Fruit fly (Drosophila melanogaster) whole organism, adult: ENCODE results near the gene Cpr100A.

Experiments
- CG11617 ChIP-seq: fragments of 200-800 bp; sonication (Bioruptor generic); optimal IDR thresholded peaks from 2 replicates; lab custom pipeline; 2017; ENCODE audit warnings: mild to moderate bottlenecking, missing biosample characterization, missing genetic modification reagents, missing genetic modification characterization
- CG12768 ChIP-seq: fragments of 200-800 bp; sonication (Bioruptor generic); optimal IDR thresholded peaks from 2 replicates; lab custom pipeline; 2017; ENCODE audit warnings: missing biosample characterization, missing genetic modification characterization, mild to moderate bottlenecking, moderate library complexity, missing genetic modification reagents
- CG14711 ChIP-seq: fragments of 200-800 bp; sonication (Bioruptor generic); optimal IDR thresholded peaks from 2 replicates; lab custom pipeline; 2018; ENCODE audit warnings: missing biosample characterization, mild to moderate bottlenecking, missing genetic modification characterization, moderate library complexity
- CG1620 ChIP-seq: fragments of 200-800 bp; sonication (Bioruptor generic); optimal IDR thresholded peaks from 2 replicates; lab custom pipeline; 2016; ENCODE audit warnings: missing biosample characterization, missing genetic modification characterization
- CG33017 ChIP-seq: fragments of 200-800 bp; sonication (Bioruptor generic); optimal IDR thresholded peaks from 2 replicates; lab custom pipeline; 2018; ENCODE audit warnings: missing biosample characterization, mild to moderate bottlenecking, missing genetic modification characterization, moderate library complexity
- CG5204 ChIP-seq: fragments of 200-800 bp; sonication (Bioruptor generic); optimal IDR thresholded peaks from 2 replicates; lab custom pipeline; 2016; ENCODE audit warnings: missing biosample characterization, missing genetic modification characterization
- CG7045 ChIP-seq: fragments of 200-800 bp; sonication (Bioruptor generic); optimal IDR thresholded peaks from 2 replicates; lab custom pipeline; 2017; ENCODE audit warnings: missing biosample characterization, mild to moderate bottlenecking, missing genetic modification characterization
- CG7101 ChIP-seq: fragments of 200-800 bp; sonication (Bioruptor generic); optimal IDR thresholded peaks from 2 replicates; lab custom pipeline; 2018; ENCODE audit warnings: missing biosample characterization, mild to moderate bottlenecking, missing genetic modification characterization, moderate library complexity
- Clk ChIP-seq: fragments of 200-800 bp; sonication (Bioruptor generic); optimal IDR thresholded peaks from 2 replicates; lab custom pipeline; 2017; ENCODE audit warnings: missing biosample characterization, missing genetic modification characterization
- Crg-1 ChIP-seq: fragments of 200-800 bp; sonication (Bioruptor generic); optimal IDR thresholded peaks from 2 replicates; lab custom pipeline; 2016; ENCODE audit warnings: missing biosample characterization, missing genetic modification characterization
- Hr96 ChIP-seq: fragments of 200-800 bp; sonication (Bioruptor generic); optimal IDR thresholded peaks from 2 replicates; lab custom pipeline; 2016; ENCODE audit warnings: missing biosample characterization, missing genetic modification characterization
- Mnt ChIP-seq: fragments of 200-800 bp; sonication (Bioruptor generic); optimal IDR thresholded peaks from 2 replicates; lab custom pipeline; 2016; ENCODE audit warnings: missing biosample characterization, mild to moderate bottlenecking, missing genetic modification characterization
- bab1 ChIP-seq: fragments of 200-800 bp; sonication (Bioruptor generic); optimal IDR thresholded peaks from 3 replicates; lab custom pipeline; 2019; ENCODE audit warnings: missing biosample characterization, mild to moderate bottlenecking, missing genetic modification characterization, moderate library complexity
- cic ChIP-seq: fragments of 200-800 bp; sonication (Bioruptor generic); optimal IDR thresholded peaks from 2 replicates; lab custom pipeline; 2017; ENCODE audit warnings: missing biosample characterization, mild to moderate bottlenecking, missing genetic modification characterization, moderate library complexity
- cnc ChIP-seq, 2 experiments: fragments of >200 bp; optimal IDR thresholded peaks; 2 replicates each; lab custom pipeline; 2017
- kay ChIP-seq: fragments of 200-800 bp; sonication (Bioruptor generic); peaks from one replicate; lab custom pipeline; 2016; ENCODE audit warnings: missing biosample characterization, missing genetic modification characterization, borderline replicate concordance
- ovo ChIP-seq: fragments of 200-800 bp; sonication (Bioruptor generic); optimal IDR thresholded peaks from 2 replicates; lab custom pipeline; 2016; ENCODE audit warnings: missing biosample characterization, missing genetic modification characterization
- pad ChIP-seq: fragments of 200-800 bp; sonication (Bioruptor generic); optimal IDR thresholded peaks from 3 replicates; lab custom pipeline; 2017; ENCODE audit warnings: missing biosample characterization, missing genetic modification characterization, mild to moderate bottlenecking, moderate library complexity, missing genetic modification reagents
- tj ChIP-seq: fragments of 200-800 bp; sonication (Bioruptor generic); optimal IDR thresholded peaks from 3 replicates; lab custom pipeline; 2017; ENCODE audit warnings: missing biosample characterization, mild to moderate bottlenecking, missing genetic modification characterization, moderate library complexity
- toe ChIP-seq: fragments of 200-800 bp; sonication (Bioruptor generic); optimal IDR thresholded peaks from 2 replicates; lab custom pipeline; 2016; ENCODE audit warnings: missing biosample characterization, missing genetic modification characterization

Gene Cpr100A

dm6 chr3R:30840741-30841140 is 26.6 kb upstream of the Cpr100A start:
- TF ChIP-seq Hr96, result no peak
- TF ChIP-seq Clk (GFP tag; lab: Kevin White, UChicago), result no peak
- TF ChIP-seq bab1 (GFP tag; lab: Kevin White, UChicago), result no peak
- no peak for TF ChIP-seq CG14711 (tag; lab: Kevin White, UChicago)
- TF ChIP-seq kay (GFP tag; lab: Kevin White, UChicago), result no peak
- TF ChIP-seq cic (GFP tag; lab: Kevin White, UChicago), result no peak
- no peak for TF ChIP-seq CG7101
- TF ChIP-seq Crg-1 (GFP tag; lab: Kevin White, UChicago), result no peak
- no peak for TF ChIP-seq toe (GFP tag; lab: Kevin White, UChicago)
- TF ChIP-seq CG12768 (GFP tag; lab: Kevin White, UChicago), result no peak
- TF ChIP-seq CG5204, result no peak
- TF ChIP-seq CG1620 (GFP tag; lab: Kevin White, UChicago), result no peak
- TF ChIP-seq CG7045 (GFP tag; lab: Kevin White, UChicago), result no peak
- TF ChIP-seq CG33017 (tag; lab: Kevin White, UChicago), result no peak
- no peak for TF ChIP-seq tj (GFP tag; lab: Kevin White, UChicago)
- TF ChIP-seq Mnt (GFP tag; lab: Kevin White, UChicago), result no peak

dm6 chr3R:30842199-30842598 is 25.1 kb upstream of the Cpr100A start:
- TF ChIP-seq Crg-1 (GFP tag; lab: Kevin White, UChicago) (no peak), toe (GFP tag; lab: Kevin White, UChicago) (no peak), pad (GFP tag; lab: Kevin White, UChicago) (no peak), CG11617 (GFP tag; lab: Kevin White, UChicago) (no peak)

dm6 chr3R:30842639-30843476 is 24.5 kb upstream of the Cpr100A start:
- TF ChIP-seq tj (GFP tag; lab: Kevin White, UChicago) (no peak), cic (GFP tag; lab: Kevin White, UChicago) (no peak), CG7045 (GFP tag; lab: Kevin White, UChicago) (no peak), toe (GFP tag; lab: Kevin White, UChicago) (no peak), CG7101 (no peak), Hr96 (no peak), kay (GFP tag; lab: Kevin White, UChicago) (no peak), Mnt (GFP tag; lab: Kevin White, UChicago) (no peak), bab1 (GFP tag; lab: Kevin White, UChicago) (no peak), Crg-1 (GFP tag; lab: Kevin White, UChicago) (no peak), cnc (optimal IDR thresholded peaks at IDR 0.05; lab: Kevin White, UChicago) (no peak), pad (GFP tag; lab: Kevin White, UChicago) (no peak), CG12768 (GFP tag; lab: Kevin White, UChicago) (no peak)

dm6 chr3R:30843709-30844108 is 23.6 kb upstream of the Cpr100A start:
- no peak for TF ChIP-seq Clk (GFP tag; lab: Kevin White, UChicago)
- TF ChIP-seq CG5204, result no peak
- TF ChIP-seq bab1 (GFP tag; lab: Kevin White, UChicago), result no peak
- TF ChIP-seq toe (GFP tag; lab: Kevin White, UChicago), result no peak
- TF ChIP-seq ovo, result no peak
- TF ChIP-seq kay (GFP tag; lab: Kevin White, UChicago), result no peak
- TF ChIP-seq Hr96, result no peak
- TF ChIP-seq CG7045 (GFP tag; lab: Kevin White, UChicago), result no peak
- no peak for TF ChIP-seq cnc (optimal IDR thresholded peaks at IDR 0.05; lab: Kevin White, UChicago)
- no peak for TF ChIP-seq tj (GFP tag; lab: Kevin White, UChicago)
- TF ChIP-seq cic (GFP tag; lab: Kevin White, UChicago), result no peak

dm6 chr3R:30844436-30844835 is 22.9 kb upstream of the Cpr100A start:
- TF ChIP-seq tj (GFP tag; lab: Kevin White, UChicago) (no peak), CG14711 (tag; lab: Kevin White, UChicago) (no peak), CG33017 (tag; lab: Kevin White, UChicago) (no peak), CG12768 (GFP tag; lab: Kevin White, UChicago) (no peak), Mnt (GFP tag; lab: Kevin White, UChicago) (no peak), cic (GFP tag; lab: Kevin White, UChicago) (no peak), CG1620 (GFP tag; lab: Kevin White, UChicago) (no peak), CG7045 (GFP tag; lab: Kevin White, UChicago) (no peak), toe (GFP tag; lab: Kevin White, UChicago) (no peak), Clk (GFP tag; lab: Kevin White, UChicago) (no peak)

- TF ChIP-seq toe (GFP tag; lab: Kevin White, UChicago) (no peak), CG1620 (GFP tag; lab: Kevin White, UChicago) (no peak), Hr96 (no peak), Clk (GFP tag; lab: Kevin White, UChicago) (no peak), kay (GFP tag; lab: Kevin White, UChicago) (no peak), cnc (optimal IDR thresholded peaks at IDR 0.05; lab: Kevin White, UChicago) (no peak), cic (GFP tag; lab: Kevin White, UChicago) (no peak), CG7045 (GFP tag; lab: Kevin White, UChicago) (no peak), CG5204 (no peak), CG33017 (tag; lab: Kevin White, UChicago) (no peak), pad (GFP tag; lab: Kevin White, UChicago) (no peak), Mnt (GFP tag; lab: Kevin White, UChicago) (no peak), CG12768 (GFP tag; lab: Kevin White, UChicago) (no peak), CG7101 (no peak), bab1 (GFP tag; lab: Kevin White, UChicago) (no peak), Crg-1 (GFP tag; lab: Kevin White, UChicago) (no peak), CG14711 (tag; lab: Kevin White, UChicago) (no peak), ovo (no peak), tj (GFP tag; lab: Kevin White, UChicago) (no peak)
Observed at dm6 chr3R:30849473-30850145, 17.7 kb upstream of the Cpr100A start.
